Fruit fly (Drosophila melanogaster): ENCODE measurements around the gene CG34299.

The CG34299 gene

dm6 chr3R:30276482-30277282 is 27.3 kb downstream of the CG34299 start:
- no peak for TF ChIP-seq cnc (optimal IDR thresholded peaks at IDR 0.05)
- TF ChIP-seq CG5204 (GFP tag; optimal IDR thresholded peaks at IDR 0.05): peak; percentile 52
- TF ChIP-seq CG1620 (GFP tag; optimal IDR thresholded peaks at IDR 0.05): peak; percentile 45
- TF ChIP-seq CG7045 (GFP tag; optimal IDR thresholded peaks at IDR 0.05): peak; percentile 46
- TF ChIP-seq cic (GFP tag; optimal IDR thresholded peaks at IDR 0.05): peak; percentile 27
- no peak for TF ChIP-seq CG33017 (tag; optimal IDR thresholded peaks at IDR 0.05)
- peak; percentile 54 for TF ChIP-seq toe (GFP tag; optimal IDR thresholded peaks at IDR 0.05)
- peak; percentile 41 for TF ChIP-seq tj (GFP tag; optimal IDR thresholded peaks at IDR 0.05)
- TF ChIP-seq Crg-1 (GFP tag; optimal IDR thresholded peaks at IDR 0.05): peak; percentile 6
- peak; percentile 21 for TF ChIP-seq CG12768 (GFP tag; optimal IDR thresholded peaks at IDR 0.05)
- TF ChIP-seq pad (GFP tag; optimal IDR thresholded peaks at IDR 0.05): peak; percentile 97
- TF ChIP-seq Hr96 (GFP tag; optimal IDR thresholded peaks at IDR 0.05): peak; percentile 16
- TF ChIP-seq CG14711 (tag; optimal IDR thresholded peaks at IDR 0.05): peak; percentile 93
- TF ChIP-seq CG11617 (GFP tag; optimal IDR thresholded peaks at IDR 0.05): peak; percentile 59
- peak; percentile 37 for TF ChIP-seq CG7101 (tag; optimal IDR thresholded peaks at IDR 0.05)
- TF ChIP-seq bab1 (GFP tag; optimal IDR thresholded peaks at IDR 0.05): peak; percentile 31
- peak; percentile 46 for TF ChIP-seq Mnt (GFP tag; optimal IDR thresholded peaks at IDR 0.05)
- TF ChIP-seq Clk (GFP tag; optimal IDR thresholded peaks at IDR 0.05): no peak
- no peak for TF ChIP-seq kay (GFP tag; ENCODE audit: borderline replicate concordance)
- TF ChIP-seq ovo (GFP tag; optimal IDR thresholded peaks at IDR 0.05): peak; percentile 46

dm6 chr3R:30277700-30278099 is 28.3 kb downstream of the CG34299 start, which contains the start of gene heca:
Gene heca, plus strand, starts transcription at chr3R:30277932.
- TF ChIP-seq pad (GFP tag; optimal IDR thresholded peaks at IDR 0.05) (peak; percentile 71), Mnt (GFP tag; optimal IDR thresholded peaks at IDR 0.05) (peak; percentile 29), CG7101 (tag; optimal IDR thresholded peaks at IDR 0.05) (no peak), tj (GFP tag; optimal IDR thresholded peaks at IDR 0.05) (peak; percentile 12), CG1620 (GFP tag; optimal IDR thresholded peaks at IDR 0.05) (no peak)

- TF ChIP-seq CG14711 (tag; optimal IDR thresholded peaks at IDR 0.05): peak; percentile 26
- TF ChIP-seq CG7101 (tag; optimal IDR thresholded peaks at IDR 0.05): no peak
- TF ChIP-seq ovo (GFP tag; optimal IDR thresholded peaks at IDR 0.05): no peak
- TF ChIP-seq CG33017 (tag; optimal IDR thresholded peaks at IDR 0.05): no peak
- TF ChIP-seq kay (GFP tag; ENCODE audit: borderline replicate concordance): peak; percentile 20
Observed at dm6 chr3R:30280312-30280711, 30.9 kb downstream of the CG34299 start.

dm6 chr3R:30281345-30282133 is 32.2 kb downstream of the CG34299 start:
- TF ChIP-seq CG11617 (GFP tag; optimal IDR thresholded peaks at IDR 0.05) (no peak), kay (GFP tag; ENCODE audit: borderline replicate concordance) (peak; percentile 58), CG7101 (tag; optimal IDR thresholded peaks at IDR 0.05) (no peak), CG1620 (GFP tag; optimal IDR thresholded peaks at IDR 0.05) (no peak), bab1 (GFP tag; optimal IDR thresholded peaks at IDR 0.05) (peak; percentile 31), Mnt (GFP tag; optimal IDR thresholded peaks at IDR 0.05) (no peak), ovo (GFP tag; optimal IDR thresholded peaks at IDR 0.05) (no peak), cnc (optimal IDR thresholded peaks at IDR 0.05) (no peak), CG33017 (tag; optimal IDR thresholded peaks at IDR 0.05) (no peak), CG7045 (GFP tag; optimal IDR thresholded peaks at IDR 0.05) (no peak), tj (GFP tag; optimal IDR thresholded peaks at IDR 0.05) (peak; percentile 96), pad (GFP tag; optimal IDR thresholded peaks at IDR 0.05) (no peak), Clk (GFP tag; optimal IDR thresholded peaks at IDR 0.05) (no peak), CG5204 (GFP tag; optimal IDR thresholded peaks at IDR 0.05) (no peak), Crg-1 (GFP tag; optimal IDR thresholded peaks at IDR 0.05) (no peak), cic (GFP tag; optimal IDR thresholded peaks at IDR 0.05) (no peak)

- TF ChIP-seq cic (GFP tag; optimal IDR thresholded peaks at IDR 0.05): peak; percentile 83
- TF ChIP-seq toe (GFP tag; optimal IDR thresholded peaks at IDR 0.05): peak; percentile 32
- no peak for TF ChIP-seq Hr96 (GFP tag; optimal IDR thresholded peaks at IDR 0.05)
- TF ChIP-seq CG7101 (tag; optimal IDR thresholded peaks at IDR 0.05): no peak
- TF ChIP-seq CG12768 (GFP tag; optimal IDR thresholded peaks at IDR 0.05): no peak
- TF ChIP-seq CG33017 (tag; optimal IDR thresholded peaks at IDR 0.05): no peak
- TF ChIP-seq Crg-1 (GFP tag; optimal IDR thresholded peaks at IDR 0.05): no peak
- TF ChIP-seq CG5204 (GFP tag; optimal IDR thresholded peaks at IDR 0.05): no peak
- TF ChIP-seq kay (GFP tag; ENCODE audit: borderline replicate concordance): peak; percentile 94
- TF ChIP-seq CG7045 (GFP tag; optimal IDR thresholded peaks at IDR 0.05): no peak
- TF ChIP-seq ovo (GFP tag; optimal IDR thresholded peaks at IDR 0.05): no peak
- TF ChIP-seq cnc (optimal IDR thresholded peaks at IDR 0.05): no peak
- no peak for TF ChIP-seq Clk (GFP tag; optimal IDR thresholded peaks at IDR 0.05)
- TF ChIP-seq pad (GFP tag; optimal IDR thresholded peaks at IDR 0.05): peak; percentile 1
- no peak for TF ChIP-seq tj (GFP tag; optimal IDR thresholded peaks at IDR 0.05)
Observed at dm6 chr3R:30282478-30282877, 33.1 kb downstream of the CG34299 start.
